Worm (Caenorhabditis elegans) whole organism, L2 larva: ENCODE data around the gene nhr-39.
A peak's percentile ranks its signal among the peaks of the same experiment; 100 is the strongest.

ENCODE experiments used
- F13H6.1 ChIP-seq: sonication (generic microtip); optimal IDR thresholded peaks from 2 replicates; lab custom pipeline; 2016; ENCODE audit warnings: missing genetic modification characterization, missing compliant biosample characterization
- R02D3.7 ChIP-seq: fragments of 150-350 bp; optimal IDR thresholded peaks from 2 replicates; lab custom pipeline; 2014; ENCODE audit warnings: missing biosample characterization, missing genetic modification characterization
- alr-1 ChIP-seq: fragments of 150-350 bp; optimal IDR thresholded peaks from 2 replicates; lab custom pipeline; 2014; ENCODE audit warnings: missing biosample characterization, missing genetic modification characterization
- aly-2 ChIP-seq: fragments of 150-350 bp; optimal IDR thresholded peaks from 2 replicates; lab custom pipeline; 2014; ENCODE audit warnings: missing biosample characterization, missing genetic modification characterization
- ama-1 ChIP-seq: fragments of 150-350 bp; optimal IDR thresholded peaks from 2 replicates; lab custom pipeline; 2018; ENCODE audit warnings: inconsistent platforms
- blmp-1 ChIP-seq: sonication (generic microtip); optimal IDR thresholded peaks from 2 replicates; lab custom pipeline; 2017; ENCODE audit warnings: missing genetic modification characterization, mild to moderate bottlenecking, missing compliant biosample characterization, antibody characterized with exemption, moderate library complexity; ENCODE audit not compliant: insufficient read depth
- ceh-16 ChIP-seq: fragments of 150-350 bp; optimal IDR thresholded peaks from 2 replicates; lab custom pipeline; 2014; ENCODE audit warnings: missing biosample characterization, missing genetic modification characterization
- ceh-82 ChIP-seq: fragments of 150-350 bp; optimal IDR thresholded peaks from 2 replicates; lab custom pipeline; 2014; ENCODE audit warnings: missing biosample characterization, missing genetic modification characterization
- dmd-4 ChIP-seq: sonication (generic microtip); optimal IDR thresholded peaks from 2 replicates; lab custom pipeline; 2017; ENCODE audit warnings: missing biosample characterization, missing genetic modification characterization
- elt-1 ChIP-seq: fragments of 150-350 bp; optimal IDR thresholded peaks from 2 replicates; lab custom pipeline; 2014; ENCODE audit warnings: missing biosample characterization, missing genetic modification characterization
- elt-3 ChIP-seq: sonication (generic microtip); optimal IDR thresholded peaks from 2 replicates; lab custom pipeline; 2017; ENCODE audit warnings: missing biosample characterization, missing genetic modification characterization
- fos-1 ChIP-seq: fragments of 150-350 bp; optimal IDR thresholded peaks from 2 replicates; lab custom pipeline; 2014; ENCODE audit warnings: missing biosample characterization, missing genetic modification characterization
- gmeb-1 ChIP-seq: fragments of 150-350 bp; optimal IDR thresholded peaks from 2 replicates; lab custom pipeline; 2014; ENCODE audit warnings: missing biosample characterization, missing genetic modification characterization
- lin-13 ChIP-seq: fragments of 150-350 bp; optimal IDR thresholded peaks from 2 replicates; lab custom pipeline; 2014; ENCODE audit warnings: missing biosample characterization, missing genetic modification reagents, missing genetic modification characterization
- lin-39 ChIP-seq: fragments of 150-350 bp; optimal IDR thresholded peaks from 2 replicates; lab custom pipeline; 2014; ENCODE audit warnings: missing biosample characterization, missing genetic modification reagents, missing genetic modification characterization
- lsy-2 ChIP-seq, 2 experiments: fragments of 150-350 bp in 1 of 2; sonication (generic microtip) in 1 of 2; optimal IDR thresholded peaks; 2 replicates each; lab custom pipeline; 2014 to 2017; ENCODE audit warnings: missing biosample characterization in 2 of 2, missing genetic modification characterization in 2 of 2
- mbf-1 ChIP-seq: sonication (generic microtip); optimal IDR thresholded peaks from 2 replicates; lab custom pipeline; 2017; ENCODE audit warnings: missing biosample characterization, missing genetic modification characterization
- mdl-1 ChIP-seq, 2 experiments: fragments of 150-350 bp in 1 of 2; sonication (generic microtip) in 1 of 2; optimal IDR thresholded peaks; 2 replicates each; lab custom pipeline; 2017; ENCODE audit warnings: missing biosample characterization in 2 of 2, missing genetic modification characterization in 2 of 2
- nhr-11 ChIP-seq: fragments of 150-350 bp; optimal IDR thresholded peaks from 2 replicates; lab custom pipeline; 2014; ENCODE audit warnings: missing biosample characterization, missing genetic modification characterization
- nhr-12 ChIP-seq: fragments of 150-350 bp; optimal IDR thresholded peaks from 2 replicates; lab custom pipeline; 2014; ENCODE audit warnings: missing biosample characterization, missing genetic modification characterization
- nhr-129 ChIP-seq: fragments of 150-350 bp; optimal IDR thresholded peaks from 2 replicates; lab custom pipeline; 2014; ENCODE audit warnings: missing biosample characterization, missing genetic modification characterization
- nhr-21 ChIP-seq: fragments of 150-350 bp; optimal IDR thresholded peaks from 2 replicates; lab custom pipeline; 2014; ENCODE audit warnings: missing biosample characterization, missing genetic modification characterization
- nhr-23 ChIP-seq: fragments of 150-350 bp; optimal IDR thresholded peaks from 2 replicates; lab custom pipeline; 2014; ENCODE audit warnings: missing biosample characterization, missing genetic modification reagents, missing genetic modification characterization
- nhr-237 ChIP-seq: fragments of 150-350 bp; optimal IDR thresholded peaks from 2 replicates; lab custom pipeline; 2014; ENCODE audit warnings: missing biosample characterization, missing genetic modification characterization
- nhr-77 ChIP-seq: fragments of 150-350 bp; optimal IDR thresholded peaks from 2 replicates; lab custom pipeline; 2014; ENCODE audit warnings: missing biosample characterization, missing genetic modification characterization
- peb-1 ChIP-seq: fragments of 150-350 bp; optimal IDR thresholded peaks from 2 replicates; lab custom pipeline; 2014; ENCODE audit warnings: missing biosample characterization, missing genetic modification characterization
- sem-4 ChIP-seq: fragments of 150-350 bp; optimal IDR thresholded peaks from 2 replicates; lab custom pipeline; 2014; ENCODE audit warnings: missing biosample characterization, missing genetic modification reagents, missing genetic modification characterization
- skn-1 ChIP-seq: sonication (generic microtip); optimal IDR thresholded peaks from 2 replicates; lab custom pipeline; 2017; ENCODE audit warnings: missing biosample characterization, missing genetic modification characterization
- sma-9 ChIP-seq, 2 experiments: fragments of 150-350 bp in 1 of 2; sonication (generic microtip) in 1 of 2; optimal IDR thresholded peaks; 2 replicates each; lab custom pipeline; 2014 to 2016; ENCODE audit warnings: missing genetic modification characterization in 2 of 2, mild to moderate bottlenecking in 1 of 2, missing biosample characterization in 1 of 2, missing compliant biosample characterization in 1 of 2, missing genetic modification reagents in 1 of 2, moderate library complexity in 1 of 2
- snpc-4 ChIP-seq: fragments of 150-350 bp; optimal IDR thresholded peaks from 2 replicates; lab custom pipeline; 2014; ENCODE audit warnings: missing biosample characterization, missing genetic modification characterization
- unc-55 ChIP-seq: fragments of 150-350 bp; sonication (generic microtip); optimal IDR thresholded peaks from 3 replicates; lab custom pipeline; 2014; ENCODE audit warnings: missing biosample characterization, missing genetic modification reagents, missing genetic modification characterization
- zag-1 ChIP-seq: fragments of 150-350 bp; optimal IDR thresholded peaks from 2 replicates; lab custom pipeline; 2014; ENCODE audit warnings: missing biosample characterization, missing genetic modification characterization
- ztf-4 ChIP-seq: fragments of 150-350 bp; optimal IDR thresholded peaks from 2 replicates; lab custom pipeline; 2014; ENCODE audit warnings: missing biosample characterization, missing genetic modification characterization

The nhr-39 gene

ce11 chrV:9303026-9303425 lies at the start of gene nhr-39:
TSS of gene nhr-39 (plus strand) at chrV:9303326.
- TF ChIP-seq nhr-21 (no peak), zag-1 (tag; lab: Kevin White, UChicago) (no peak), ceh-16 (no peak), alr-1 (tag; lab: Kevin White, UChicago) (no peak), ceh-82 (tag; lab: Kevin White, UChicago) (no peak), elt-1 (tag; lab: Kevin White, UChicago) (no peak), lsy-2 (tag; optimal IDR thresholded peaks at IDR 0.05; lab: Kevin White, UChicago) (no peak), gmeb-1 (no peak), mbf-1 (tag; lab: Kevin White, UChicago) (no peak), nhr-77 (tag; lab: Kevin White, UChicago) (no peak), sma-9 (GFP tag; optimal IDR thresholded peaks at IDR 0.05; lab: Kevin White, UChicago) (no peak), sma-9 (tag; optimal IDR thresholded peaks at IDR 0.05; lab: Kevin White, UChicago) (no peak), ztf-4 (tag; lab: Kevin White, UChicago) (no peak), ama-1 (lab: Kevin White, UChicago) (no peak), sem-4 (tag; lab: Kevin White, UChicago) (no peak)
- TF ChIP-seq, all 48 proteins: peak for 0

- TF ChIP-seq aly-2 (tag; lab: Kevin White, UChicago) (no peak), snpc-4 (no peak), lin-13 (GFP tag; lab: Kevin White, UChicago) (no peak), sma-9 (GFP tag; optimal IDR thresholded peaks at IDR 0.05; lab: Kevin White, UChicago) (peak; percentile 16), sma-9 (tag; optimal IDR thresholded peaks at IDR 0.05; lab: Kevin White, UChicago) (no peak), nhr-23 (no peak), nhr-12 (tag; lab: Kevin White, UChicago) (no peak), skn-1 (tag; lab: Kevin White, UChicago) (no peak), zag-1 (tag; lab: Kevin White, UChicago) (no peak), fos-1 (peak; percentile 51), dmd-4 (no peak)
These were observed 49.0 kb upstream of the nhr-39 start, which contains the start of gene F07C3.9 for ce11 chrV:9254012-9254696. TSS of gene F07C3.9 (minus strand) at chrV:9254646.

ce11 chrV:9255480-9255879 lies 47.6 kb upstream of the nhr-39 start:
- TF ChIP-seq fos-1 (peak; percentile 94), gmeb-1 (peak; percentile 34), nhr-23 (no peak), peb-1 (no peak), R02D3.7 (no peak), blmp-1 (no peak), F13H6.1 (tag; lab: Kevin White, UChicago) (peak; percentile 48), nhr-237 (tag; lab: Kevin White, UChicago) (no peak), skn-1 (tag; lab: Kevin White, UChicago) (no peak), nhr-129 (tag; lab: Kevin White, UChicago) (peak; percentile 40), sma-9 (GFP tag; optimal IDR thresholded peaks at IDR 0.05; lab: Kevin White, UChicago) (peak; percentile 46), sma-9 (tag; optimal IDR thresholded peaks at IDR 0.05; lab: Kevin White, UChicago) (no peak), ztf-4 (tag; lab: Kevin White, UChicago) (no peak)

- TF ChIP-seq skn-1 (tag; lab: Kevin White, UChicago) (no peak), alr-1 (tag; lab: Kevin White, UChicago) (no peak), sma-9 (GFP tag; optimal IDR thresholded peaks at IDR 0.05; lab: Kevin White, UChicago) (no peak), sma-9 (tag; optimal IDR thresholded peaks at IDR 0.05; lab: Kevin White, UChicago) (no peak)
These were observed 45.7 kb upstream of the nhr-39 start, which contains the start of gene F07C3.16 for ce11 chrV:9257467-9257866. TSS of gene F07C3.16 (minus strand) at chrV:9257567.

- TF ChIP-seq dmd-4, result no peak
These were observed 42.7 kb upstream of the nhr-39 start for ce11 chrV:9260411-9260810.

- TF ChIP-seq nhr-237 (tag; lab: Kevin White, UChicago), result no peak
- TF ChIP-seq unc-55 (GFP tag; lab: Kevin White, UChicago), result no peak
- no peak for TF ChIP-seq elt-3
- no peak for TF ChIP-seq nhr-77 (tag; lab: Kevin White, UChicago)
- no peak for TF ChIP-seq elt-1 (tag; lab: Kevin White, UChicago)
- no peak for TF ChIP-seq nhr-11 (tag; lab: Kevin White, UChicago)
- no peak for TF ChIP-seq lin-39
- TF ChIP-seq skn-1 (tag; lab: Kevin White, UChicago), result no peak
- TF ChIP-seq nhr-12 (tag; lab: Kevin White, UChicago), result no peak
- TF ChIP-seq mdl-1 (tag; optimal IDR thresholded peaks at IDR 0.05; lab: Kevin White, UChicago), result no peak
- TF ChIP-seq alr-1 (tag; lab: Kevin White, UChicago), result no peak
- no peak for TF ChIP-seq dmd-4
- TF ChIP-seq fos-1, result no peak
- no peak for TF ChIP-seq peb-1
- no peak for TF ChIP-seq ceh-16
- TF ChIP-seq R02D3.7, result no peak
- no peak for TF ChIP-seq blmp-1
These were observed 41.6 kb upstream of the nhr-39 start, which contains the start of gene nhr-36 for ce11 chrV:9261492-9261891. TSS of gene nhr-36 (minus strand) at chrV:9261592.
